Fruit fly (Drosophila melanogaster) S2 (cell line): ENCODE results near the gene aly.

Experiments
- CG8478 ChIP-seq: fragments of >200 bp; optimal IDR thresholded peaks from 2 replicates; lab custom pipeline; 2018
- CTCF ChIP-seq, 2 experiments: fragments of >200 bp; optimal IDR thresholded peaks; 2 replicates each; lab custom pipeline; 2018

- TF ChIP-seq CG8478 (lab: Kevin White, UChicago) (no peak), CTCF (optimal IDR thresholded peaks at IDR 0.05; lab: Kevin White, UChicago) (no peak)
These were observed 20.2 kb upstream of the aly start, which contains the start of the genes scramb2 and Sk2 for dm6 chr3L:3046325-3047156.
